Worm (Caenorhabditis elegans) whole organism, late embryonic: ENCODE data around the gene ogt-1.
"Not testable (repeated sequence)": the region's sequence is repeated elsewhere in the genome, so short reads cannot be mapped to it uniquely, and the experiment has no call there.

ENCODE experiments used
- F13H6.1 ChIP-seq: sonication (generic microtip); optimal IDR thresholded peaks from 2 replicates; lab custom pipeline; 2016; ENCODE audit warnings: missing genetic modification characterization, missing compliant biosample characterization
- T23F11.4 ChIP-seq: fragments of 200-800 bp; sonication (Bioruptor generic); optimal IDR thresholded peaks from 2 replicates; lab custom pipeline; 2018; ENCODE audit warnings: mild to moderate bottlenecking, missing genetic modification characterization, missing compliant biosample characterization
- ahr-1 ChIP-seq: sonication (generic microtip); optimal IDR thresholded peaks from 2 replicates; lab custom pipeline; 2016; ENCODE audit warnings: missing genetic modification characterization, missing compliant biosample characterization
- ceh-14 ChIP-seq: sonication (generic microtip); optimal IDR thresholded peaks from 2 replicates; lab custom pipeline; 2016; ENCODE audit warnings: missing genotype, missing genetic modification characterization, missing compliant biosample characterization
- ceh-18 ChIP-seq: sonication (generic microtip); optimal IDR thresholded peaks from 2 replicates; lab custom pipeline; 2016; ENCODE audit warnings: missing genetic modification characterization, missing compliant biosample characterization
- ceh-22 ChIP-seq: sonication (generic microtip); optimal IDR thresholded peaks from 2 replicates; lab custom pipeline; 2017; ENCODE audit warnings: missing biosample characterization, missing genetic modification characterization
- ceh-30 ChIP-seq: fragments of 150-350 bp; optimal IDR thresholded peaks from 2 replicates; lab custom pipeline; 2014; ENCODE audit warnings: missing biosample characterization, missing genetic modification characterization
- ceh-9 ChIP-seq: sonication (generic microtip); optimal IDR thresholded peaks from 2 replicates; lab custom pipeline; 2016; ENCODE audit warnings: mild to moderate bottlenecking, missing genetic modification characterization, inconsistent platforms, missing compliant biosample characterization
- dmd-4 ChIP-seq: sonication (generic microtip); optimal IDR thresholded peaks from 2 replicates; lab custom pipeline; 2016; ENCODE audit warnings: borderline replicate concordance, missing genetic modification characterization, missing compliant biosample characterization
- dve-1 ChIP-seq: sonication (generic microtip); optimal IDR thresholded peaks from 2 replicates; lab custom pipeline; 2017; ENCODE audit warnings: antibody characterized with exemption, mild to moderate bottlenecking, missing genetic modification characterization, missing compliant biosample characterization
- elt-2 ChIP-seq: sonication (generic microtip); optimal IDR thresholded peaks from 2 replicates; lab custom pipeline; 2016; ENCODE audit warnings: missing genetic modification reagents, missing genetic modification characterization, missing compliant biosample characterization
- ets-4 ChIP-seq: sonication (generic microtip); optimal IDR thresholded peaks from 2 replicates; lab custom pipeline; 2016; ENCODE audit warnings: missing genetic modification characterization, missing compliant biosample characterization
- eyg-1 ChIP-seq: sonication (generic microtip); optimal IDR thresholded peaks from 2 replicates; lab custom pipeline; 2016; ENCODE audit warnings: missing genotype, missing genetic modification characterization, missing compliant biosample characterization
- fkh-10 ChIP-seq: fragments of 150-350 bp; optimal IDR thresholded peaks from 2 replicates; lab custom pipeline; 2014; ENCODE audit warnings: missing biosample characterization, missing genetic modification reagents, missing genetic modification characterization
- fkh-6 ChIP-seq: sonication (generic microtip); optimal IDR thresholded peaks from 2 replicates; lab custom pipeline; 2016; ENCODE audit warnings: missing genetic modification characterization, missing compliant biosample characterization
- gmeb-2 ChIP-seq: sonication (generic microtip); optimal IDR thresholded peaks from 2 replicates; lab custom pipeline; 2016; ENCODE audit warnings: missing genetic modification characterization, inconsistent platforms, missing compliant biosample characterization
- hlh-30 ChIP-seq: sonication (generic microtip); optimal IDR thresholded peaks from 2 replicates; lab custom pipeline; 2017; ENCODE audit warnings: antibody characterized with exemption, missing genetic modification characterization, missing compliant biosample characterization; ENCODE audit not compliant: insufficient read depth
- hlh-6 ChIP-seq: sonication (generic microtip); optimal IDR thresholded peaks from 2 replicates; lab custom pipeline; 2016; ENCODE audit warnings: missing genotype, missing genetic modification characterization, missing compliant biosample characterization
- hlh-8 ChIP-seq: sonication (generic microtip); optimal IDR thresholded peaks from 2 replicates; lab custom pipeline; 2016; ENCODE audit warnings: missing genotype, missing genetic modification characterization, missing compliant biosample characterization
- lim-6 ChIP-seq: sonication (generic microtip); optimal IDR thresholded peaks from 2 replicates; lab custom pipeline; 2016; ENCODE audit warnings: missing genetic modification characterization, missing compliant biosample characterization
- madf-2 ChIP-seq: sonication (generic microtip); optimal IDR thresholded peaks from 2 replicates; lab custom pipeline; 2017; ENCODE audit warnings: missing genetic modification characterization, missing compliant biosample characterization
- mec-3 ChIP-seq: sonication (generic microtip); optimal IDR thresholded peaks from 2 replicates; lab custom pipeline; 2016; ENCODE audit warnings: borderline replicate concordance, missing genetic modification characterization, missing compliant biosample characterization
- pat-9 ChIP-seq: fragments of 200-800 bp; sonication (Bioruptor generic); optimal IDR thresholded peaks from 2 replicates; lab custom pipeline; 2018; ENCODE audit warnings: mild to moderate bottlenecking, missing genetic modification characterization, moderate library complexity, missing compliant biosample characterization
- pax-1 ChIP-seq: fragments of 150-350 bp; optimal IDR thresholded peaks from 2 replicates; lab custom pipeline; 2014; ENCODE audit warnings: missing biosample characterization, missing genetic modification characterization
- pha-2 ChIP-seq: sonication (generic microtip); optimal IDR thresholded peaks from 2 replicates; lab custom pipeline; 2017; ENCODE audit warnings: mild to moderate bottlenecking, missing genetic modification characterization, missing compliant biosample characterization
- pros-1 ChIP-seq: fragments of 150-350 bp; optimal IDR thresholded peaks from 2 replicates; lab custom pipeline; 2014; ENCODE audit warnings: missing biosample characterization, missing genetic modification reagents, missing genetic modification characterization
- ref-2 ChIP-seq: sonication (generic microtip); optimal IDR thresholded peaks from 2 replicates; lab custom pipeline; 2016; ENCODE audit warnings: missing genetic modification characterization, missing compliant biosample characterization
- rnt-1 ChIP-seq: sonication (generic microtip); optimal IDR thresholded peaks from 2 replicates; lab custom pipeline; 2016; ENCODE audit warnings: missing genetic modification characterization, missing compliant biosample characterization
- sdc-2 ChIP-seq: sonication (generic microtip); optimal IDR thresholded peaks from 2 replicates; lab custom pipeline; 2016; ENCODE audit warnings: missing genotype, missing genetic modification characterization, missing compliant biosample characterization
- sox-2 ChIP-seq: fragments of 200-800 bp; sonication (Bioruptor generic); IDR thresholded peaks from 2 replicates; pipeline ENCODE4 v1.3.6; 2022; ENCODE audit warnings: missing genetic modification reagents, missing genetic modification characterization, missing compliant biosample characterization
- sox-4 ChIP-seq: sonication (generic microtip); optimal IDR thresholded peaks from 2 replicates; lab custom pipeline; 2017; ENCODE audit warnings: mild to moderate bottlenecking, missing genetic modification characterization, inconsistent platforms, missing compliant biosample characterization
- syd-9 ChIP-seq: sonication (generic microtip); optimal IDR thresholded peaks from 2 replicates; lab custom pipeline; 2016; ENCODE audit warnings: mild to moderate bottlenecking, missing genetic modification characterization, moderate library complexity, missing compliant biosample characterization
- tbx-7 ChIP-seq: sonication (generic microtip); optimal IDR thresholded peaks from 2 replicates; lab custom pipeline; 2016; ENCODE audit warnings: missing genotype, missing genetic modification characterization, missing compliant biosample characterization
- ttx-3 ChIP-seq: sonication (generic microtip); optimal IDR thresholded peaks from 2 replicates; lab custom pipeline; 2016; ENCODE audit warnings: missing genetic modification reagents, missing genetic modification characterization, missing compliant biosample characterization
- unc-3 ChIP-seq, 2 experiments: fragments of 200-800 bp in 1 of 2; sonication (Bioruptor generic) in 1 of 2; sonication (generic microtip) in 1 of 2; conservative IDR thresholded peaks in 1 of 2; optimal IDR thresholded peaks in 1 of 2; 2 replicates each; pipeline versions ENCODE4 v1.3.6 to Lab custom; 2016 to 2022; ENCODE audit warnings: missing compliant biosample characterization in 2 of 2, missing genetic modification characterization in 2 of 2, missing genetic modification reagents in 1 of 2
- unc-42 ChIP-seq: sonication (generic microtip); optimal IDR thresholded peaks from 2 replicates; lab custom pipeline; 2016; ENCODE audit warnings: missing genotype, missing genetic modification characterization, missing compliant biosample characterization
- unc-86 ChIP-seq: sonication (generic microtip); optimal IDR thresholded peaks from 2 replicates; lab custom pipeline; 2016; ENCODE audit warnings: missing genetic modification characterization, missing compliant biosample characterization

ogt-1 gene

DNA sequence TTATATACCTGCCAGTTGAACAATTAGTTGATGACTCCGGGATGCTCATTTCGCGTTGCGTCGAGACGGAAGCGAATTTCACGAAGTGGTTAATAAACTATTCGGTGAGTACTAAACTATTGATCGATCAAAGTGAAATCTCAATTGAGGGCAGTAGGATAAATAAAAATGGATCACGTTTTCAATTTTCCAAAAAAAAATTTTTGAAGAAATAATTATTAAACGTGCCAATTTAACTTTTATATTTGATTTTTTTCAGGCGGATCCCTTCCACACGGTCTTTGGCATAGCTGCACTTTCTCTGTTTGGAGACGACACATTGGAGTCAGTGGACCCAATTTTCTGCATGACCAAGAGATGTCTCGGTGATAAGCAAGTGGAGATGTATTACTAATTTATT, 17.6 kb downstream of the ogt-1 start, which contains the start of gene B0280.17:
Gene B0280.17, minus strand, starts transcription at position 101 of the 400 bp plus-strand sequence.
- no peak for TF ChIP-seq unc-3 (GFP tag; conservative IDR thresholded peaks at IDR 0.05; lab: Robert Waterston, UW)
- no peak for TF ChIP-seq unc-3 (tag; optimal IDR thresholded peaks at IDR 0.05; lab: Kevin White, UChicago)
- TF ChIP-seq hlh-6 (tag; lab: Kevin White, UChicago) = no peak
- no peak for TF ChIP-seq tbx-7 (tag; lab: Kevin White, UChicago)
- TF ChIP-seq mec-3 (tag; lab: Kevin White, UChicago) = no peak
- TF ChIP-seq elt-2 (tag; lab: Kevin White, UChicago) = no peak
- TF ChIP-seq pros-1 = no peak
- no peak for TF ChIP-seq sox-4 (tag; lab: Kevin White, UChicago)
- no peak for TF ChIP-seq ets-4
- TF ChIP-seq dmd-4 (tag; lab: Kevin White, UChicago) = no peak
- no peak for TF ChIP-seq ttx-3 (tag; lab: Kevin White, UChicago)
- TF ChIP-seq sdc-2 (tag; lab: Kevin White, UChicago) = no peak
- TF ChIP-seq ceh-22 (tag; lab: Kevin White, UChicago) = no peak
- no peak for TF ChIP-seq fkh-6 (tag; lab: Kevin White, UChicago)
- no peak for TF ChIP-seq pax-1
- TF ChIP-seq ahr-1 (tag; lab: Kevin White, UChicago) = no peak

ce11 chrIII:7133559-7133958, 20.0 kb downstream of the ogt-1 start, which contains the start of the genes pot-1 and ggtb-1:
TSS of gene pot-1 (minus strand) at chrIII:7133678.
TSS of gene ggtb-1 (plus strand) at chrIII:7133766.
- TF ChIP-seq fkh-6 (tag; lab: Kevin White, UChicago) = no peak
- no peak for TF ChIP-seq hlh-30 (tag; lab: Kevin White, UChicago)
- TF ChIP-seq fkh-10 (GFP tag; lab: Kevin White, UChicago) = no peak
- no peak for TF ChIP-seq syd-9 (tag; lab: Kevin White, UChicago)
- no peak for TF ChIP-seq ceh-18
- TF ChIP-seq ceh-14 (tag; lab: Kevin White, UChicago) = no peak
- no peak for TF ChIP-seq T23F11.4
- no peak for TF ChIP-seq madf-2 (tag; lab: Kevin White, UChicago)
- no peak for TF ChIP-seq sox-4 (tag; lab: Kevin White, UChicago)
- no peak for TF ChIP-seq ceh-22 (tag; lab: Kevin White, UChicago)
- no peak for TF ChIP-seq unc-42 (tag; lab: Kevin White, UChicago)
- no peak for TF ChIP-seq unc-86
- no peak for TF ChIP-seq ref-2 (tag; lab: Kevin White, UChicago)
- no peak for TF ChIP-seq pat-9 (tag; lab: Kevin White, UChicago)
- TF ChIP-seq pha-2 = no peak
- TF ChIP-seq ceh-9 (tag; lab: Kevin White, UChicago) = no peak
- TF ChIP-seq sox-2 (GFP tag; lab: Robert Waterston, UW) = no peak
- no peak for TF ChIP-seq eyg-1 (tag; lab: Kevin White, UChicago)

DNA sequence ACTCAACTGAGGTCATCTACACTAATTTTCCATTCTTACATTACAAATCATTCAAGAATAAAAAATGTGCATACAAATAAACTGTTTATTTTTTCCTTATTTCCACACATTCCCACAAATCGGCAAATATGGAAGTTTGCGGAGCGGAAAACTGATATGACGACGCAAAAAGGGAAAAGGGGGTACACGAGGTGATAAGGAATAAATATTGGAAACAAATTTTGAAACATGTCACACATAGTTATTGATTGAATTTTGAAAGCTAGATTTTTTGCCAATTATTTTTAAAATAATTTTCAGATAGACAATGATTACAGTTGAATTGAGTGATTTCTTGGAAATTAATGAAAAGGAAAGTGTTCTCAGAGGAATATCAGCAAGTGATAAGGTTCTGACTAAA, 25.0 kb downstream of the ogt-1 start, which contains the start of gene viro-2:
Gene viro-2, plus strand, starts transcription at position 301 of the 400 bp plus-strand sequence.
- TF ChIP-seq ceh-30, syd-9, sox-4 (tag; lab: Kevin White, UChicago): not testable (repeated sequence)

ce11 chrIII:7124364-7124763, 29.2 kb downstream of the ogt-1 start, which contains the start of gene B0280.2:
TSS of gene B0280.2 (plus strand) at chrIII:7124664.
- no peak for TF ChIP-seq pros-1
- no peak for TF ChIP-seq madf-2 (tag; lab: Kevin White, UChicago)
- TF ChIP-seq F13H6.1 (tag; lab: Kevin White, UChicago) = no peak
- no peak for TF ChIP-seq ets-4
- TF ChIP-seq hlh-30 (tag; lab: Kevin White, UChicago) = no peak
- TF ChIP-seq fkh-6 (tag; lab: Kevin White, UChicago) = no peak
- no peak for TF ChIP-seq lim-6 (tag; lab: Kevin White, UChicago)
- TF ChIP-seq unc-3 (GFP tag; conservative IDR thresholded peaks at IDR 0.05; lab: Robert Waterston, UW) = no peak
- no peak for TF ChIP-seq unc-3 (tag; optimal IDR thresholded peaks at IDR 0.05; lab: Kevin White, UChicago)
- no peak for TF ChIP-seq dve-1 (tag; lab: Kevin White, UChicago)
- TF ChIP-seq gmeb-2 (tag; lab: Kevin White, UChicago) = no peak
- no peak for TF ChIP-seq rnt-1 (tag; lab: Kevin White, UChicago)
- no peak for TF ChIP-seq hlh-8 (tag; lab: Kevin White, UChicago)
